Worm (Caenorhabditis elegans) whole organism, L1 larva: ENCODE measurements around the gene cni-1.
A peak's percentile ranks its signal among the peaks of the same experiment; 100 is the strongest.

Experiments
- C04F5.9 ChIP-seq: sonication (generic microtip); optimal IDR thresholded peaks from 2 replicates; lab custom pipeline; 2016; ENCODE audit warnings: missing genetic modification characterization, missing compliant biosample characterization
- Y116A8C.19 ChIP-seq: sonication (generic microtip); optimal IDR thresholded peaks from 2 replicates; lab custom pipeline; 2016; ENCODE audit warnings: missing compliant biosample characterization, missing genetic modification characterization, borderline replicate concordance
- alr-1 ChIP-seq: fragments of 200-800 bp; sonication (Bioruptor generic); optimal IDR thresholded peaks from 2 replicates; lab custom pipeline; 2018; ENCODE audit warnings: borderline replicate concordance, mild to moderate bottlenecking, missing genetic modification characterization, missing compliant biosample characterization
- aly-2 ChIP-seq: fragments of 150-350 bp; optimal IDR thresholded peaks from 2 replicates; lab custom pipeline; 2014; ENCODE audit warnings: missing biosample characterization, missing genetic modification characterization
- ama-1 ChIP-seq: fragments of 150-350 bp; optimal IDR thresholded peaks from 2 replicates; lab custom pipeline; 2014
- ceh-63 ChIP-seq: fragments of 200-800 bp; sonication (Bioruptor generic); optimal IDR thresholded peaks from 2 replicates; lab custom pipeline; 2018; ENCODE audit warnings: mild to moderate bottlenecking, missing genetic modification characterization, missing compliant biosample characterization
- ceh-8 ChIP-seq: fragments of 200-800 bp; sonication (Bioruptor generic); optimal IDR thresholded peaks from 2 replicates; lab custom pipeline; 2018; ENCODE audit warnings: mild to moderate bottlenecking, missing genetic modification characterization, moderate library complexity, missing compliant biosample characterization
- ceh-88 ChIP-seq: fragments of 200-800 bp; sonication (Bioruptor generic); IDR thresholded peaks from 2 replicates; pipeline ENCODE4 v1.3.6; 2022; ENCODE audit warnings: missing genetic modification characterization, missing compliant biosample characterization
- ceh-90 ChIP-seq: sonication (generic microtip); optimal IDR thresholded peaks from 2 replicates; lab custom pipeline; 2016; ENCODE audit warnings: missing genetic modification characterization, missing compliant biosample characterization
- dpl-1 ChIP-seq, 3 experiments: fragments of 150-350 bp in 2 of 3; sonication (generic microtip) in 1 of 3; optimal IDR thresholded peaks; 2 replicates each; lab custom pipeline; 2014 to 2017; ENCODE audit warnings: missing biosample characterization in 3 of 3, missing genetic modification characterization in 3 of 3, missing genetic modification reagents in 3 of 3
- dsc-1 ChIP-seq: sonication (generic microtip); optimal IDR thresholded peaks from 2 replicates; lab custom pipeline; 2016; ENCODE audit warnings: mild to moderate bottlenecking, missing genetic modification characterization, missing compliant biosample characterization
- efl-1 ChIP-seq, 4 experiments: fragments of 150-350 bp; optimal IDR thresholded peaks in 3 of 4; peaks in 1 of 4; 1 replicate in 1 of 4; 2 replicates in 3 of 4; lab custom pipeline; 2014; ENCODE audit warnings: missing biosample characterization in 2 of 4, missing genetic modification characterization in 2 of 4, missing genetic modification reagents in 2 of 4
- elt-2 ChIP-seq: sonication (generic microtip); optimal IDR thresholded peaks from 2 replicates; lab custom pipeline; 2016; ENCODE audit warnings: missing genetic modification characterization, mild to moderate bottlenecking, inconsistent platforms, missing compliant biosample characterization, missing genetic modification reagents
- elt-3 ChIP-seq, 6 experiments: fragments of 150-350 bp in 1 of 6; sonication (generic microtip); optimal IDR thresholded peaks; 2 replicates each; lab custom pipeline; 2017 to 2018; ENCODE audit warnings: missing biosample characterization in 6 of 6, missing genetic modification characterization in 6 of 6, inconsistent platforms in 1 of 6
- fkh-4 ChIP-seq: sonication (generic microtip); optimal IDR thresholded peaks from 2 replicates; lab custom pipeline; 2016; ENCODE audit warnings: missing compliant biosample characterization, missing genetic modification characterization, borderline replicate concordance
- fkh-8 ChIP-seq: sonication (generic microtip); optimal IDR thresholded peaks from 2 replicates; lab custom pipeline; 2016; ENCODE audit warnings: mild to moderate bottlenecking, missing genetic modification characterization, missing compliant biosample characterization
- fos-1 ChIP-seq: fragments of 150-350 bp; optimal IDR thresholded peaks from 2 replicates; lab custom pipeline; 2014; ENCODE audit warnings: missing biosample characterization, missing genetic modification characterization
- grh-1 ChIP-seq: fragments of 200-800 bp; sonication (Bioruptor generic); IDR thresholded peaks from 2 replicates; pipeline ENCODE4 v1.3.6; 2022; ENCODE audit warnings: missing genetic modification reagents, missing genetic modification characterization, missing compliant biosample characterization
- hpl-2 ChIP-seq: fragments of 150-350 bp; optimal IDR thresholded peaks from 2 replicates; lab custom pipeline; 2014; ENCODE audit warnings: missing biosample characterization, missing genetic modification reagents, missing genetic modification characterization
- jun-1 ChIP-seq: fragments of 150-350 bp; optimal IDR thresholded peaks from 2 replicates; lab custom pipeline; 2014; ENCODE audit warnings: missing biosample characterization, missing genetic modification reagents, missing genetic modification characterization
- lin-13 ChIP-seq: fragments of 150-350 bp; optimal IDR thresholded peaks from 2 replicates; lab custom pipeline; 2014; ENCODE audit warnings: missing biosample characterization, missing genetic modification reagents, missing genetic modification characterization
- lin-14 ChIP-seq: fragments of 200-800 bp; sonication (Bioruptor generic); optimal IDR thresholded peaks from 2 replicates; lab custom pipeline; 2018; ENCODE audit warnings: mild to moderate bottlenecking, missing genetic modification characterization, moderate library complexity, missing compliant biosample characterization
- lin-39 ChIP-seq: fragments of 150-350 bp; optimal IDR thresholded peaks from 2 replicates; lab custom pipeline; 2014; ENCODE audit warnings: missing biosample characterization, missing genetic modification reagents, missing genetic modification characterization
- lsy-2 ChIP-seq, 2 experiments: fragments of 150-350 bp; optimal IDR thresholded peaks; 2 replicates each; lab custom pipeline; 2014; ENCODE audit warnings: missing biosample characterization in 2 of 2, missing genetic modification characterization in 2 of 2
- mdl-1 ChIP-seq, 2 experiments: fragments of 150-350 bp; optimal IDR thresholded peaks; 2 replicates each; lab custom pipeline; 2014 to 2017; ENCODE audit warnings: missing biosample characterization in 2 of 2, missing genetic modification characterization in 2 of 2, inconsistent platforms in 1 of 2
- mef-2 ChIP-seq: fragments of 150-350 bp; optimal IDR thresholded peaks from 2 replicates; lab custom pipeline; 2014; ENCODE audit warnings: missing biosample characterization, missing genetic modification characterization
- mep-1 ChIP-seq: fragments of 150-350 bp; optimal IDR thresholded peaks from 2 replicates; lab custom pipeline; 2014; ENCODE audit warnings: missing biosample characterization, missing genetic modification characterization
- nhr-11 ChIP-seq: fragments of 150-350 bp; optimal IDR thresholded peaks from 2 replicates; lab custom pipeline; 2014; ENCODE audit warnings: missing biosample characterization, missing genetic modification characterization
- nhr-20 ChIP-seq: sonication (generic microtip); optimal IDR thresholded peaks from 2 replicates; lab custom pipeline; 2016; ENCODE audit warnings: mild to moderate bottlenecking, missing genetic modification characterization, missing compliant biosample characterization
- nhr-237 ChIP-seq: fragments of 150-350 bp; optimal IDR thresholded peaks from 2 replicates; lab custom pipeline; 2014; ENCODE audit warnings: missing biosample characterization, missing genetic modification characterization
- nhr-71 ChIP-seq: sonication (generic microtip); optimal IDR thresholded peaks from 2 replicates; lab custom pipeline; 2016; ENCODE audit warnings: mild to moderate bottlenecking, missing genetic modification characterization, moderate library complexity, missing compliant biosample characterization
- nhr-85 ChIP-seq: sonication (generic microtip); peaks from one replicate; lab custom pipeline; 2016; ENCODE audit warnings: missing genetic modification characterization, inconsistent platforms, missing compliant biosample characterization
- pag-3 ChIP-seq: sonication (generic microtip); optimal IDR thresholded peaks from 2 replicates; lab custom pipeline; 2017; ENCODE audit warnings: missing genetic modification characterization, mild to moderate bottlenecking, missing compliant biosample characterization, antibody characterized with exemption, borderline replicate concordance; ENCODE audit not compliant: insufficient read depth
- skn-1 ChIP-seq: fragments of 150-350 bp; optimal IDR thresholded peaks from 2 replicates; lab custom pipeline; 2014; ENCODE audit warnings: missing biosample characterization, missing genetic modification characterization
- snpc-4 ChIP-seq: fragments of 150-350 bp; optimal IDR thresholded peaks from 2 replicates; lab custom pipeline; 2014; ENCODE audit warnings: missing biosample characterization, missing genetic modification characterization
- snu-23 ChIP-seq: sonication (generic microtip); optimal IDR thresholded peaks from 2 replicates; lab custom pipeline; 2016; ENCODE audit warnings: missing genetic modification characterization, missing compliant biosample characterization
- sptf-1 ChIP-seq: fragments of 150-350 bp; optimal IDR thresholded peaks from 2 replicates; lab custom pipeline; 2014; ENCODE audit warnings: missing biosample characterization, missing genetic modification characterization
- sup-37 ChIP-seq: fragments of 200-800 bp; sonication (Bioruptor generic); optimal IDR thresholded peaks from 2 replicates; lab custom pipeline; 2018; ENCODE audit warnings: mild to moderate bottlenecking, missing genetic modification characterization, missing compliant biosample characterization
- swsn-7 ChIP-seq: sonication (generic microtip); optimal IDR thresholded peaks from 2 replicates; lab custom pipeline; 2016; ENCODE audit warnings: missing genetic modification characterization, missing compliant biosample characterization
- tbx-2 ChIP-seq: sonication (generic microtip); optimal IDR thresholded peaks from 2 replicates; lab custom pipeline; 2016; ENCODE audit warnings: missing genetic modification characterization, missing compliant biosample characterization
- unc-130 ChIP-seq: fragments of 150-350 bp; optimal IDR thresholded peaks from 2 replicates; lab custom pipeline; 2017; ENCODE audit warnings: missing biosample characterization, missing genetic modification characterization, inconsistent platforms
- unc-98 ChIP-seq: fragments of 200-800 bp; sonication (Bioruptor generic); IDR thresholded peaks from 2 replicates; pipeline ENCODE4 v1.3.6; 2022; ENCODE audit warnings: missing genetic modification characterization, missing compliant biosample characterization
- vab-15 ChIP-seq: sonication (generic microtip); optimal IDR thresholded peaks from 2 replicates; lab custom pipeline; 2017; ENCODE audit warnings: missing genotype, mild to moderate bottlenecking, missing genetic modification characterization, missing compliant biosample characterization
- xbp-1 ChIP-seq: sonication (generic microtip); optimal IDR thresholded peaks from 2 replicates; lab custom pipeline; 2016; ENCODE audit warnings: missing genetic modification characterization, missing compliant biosample characterization
- zag-1 ChIP-seq: fragments of 150-350 bp; optimal IDR thresholded peaks from 2 replicates; lab custom pipeline; 2014; ENCODE audit warnings: missing biosample characterization, missing genetic modification characterization
- zip-4 ChIP-seq: fragments of 200-800 bp; sonication (Bioruptor generic); optimal IDR thresholded peaks from 2 replicates; lab custom pipeline; 2018; ENCODE audit warnings: mild to moderate bottlenecking, missing genetic modification characterization, moderate library complexity, missing compliant biosample characterization
- ztf-11 ChIP-seq, 2 experiments: sonication (generic microtip); optimal IDR thresholded peaks; 2 replicates each; lab custom pipeline; 2016 to 2017; ENCODE audit warnings: missing genetic modification characterization in 2 of 2, missing biosample characterization in 1 of 2, missing compliant biosample characterization in 1 of 2
- ztf-4 ChIP-seq: fragments of 150-350 bp; optimal IDR thresholded peaks from 2 replicates; lab custom pipeline; 2014; ENCODE audit warnings: missing biosample characterization, missing genetic modification characterization

The cni-1 gene

DNA sequence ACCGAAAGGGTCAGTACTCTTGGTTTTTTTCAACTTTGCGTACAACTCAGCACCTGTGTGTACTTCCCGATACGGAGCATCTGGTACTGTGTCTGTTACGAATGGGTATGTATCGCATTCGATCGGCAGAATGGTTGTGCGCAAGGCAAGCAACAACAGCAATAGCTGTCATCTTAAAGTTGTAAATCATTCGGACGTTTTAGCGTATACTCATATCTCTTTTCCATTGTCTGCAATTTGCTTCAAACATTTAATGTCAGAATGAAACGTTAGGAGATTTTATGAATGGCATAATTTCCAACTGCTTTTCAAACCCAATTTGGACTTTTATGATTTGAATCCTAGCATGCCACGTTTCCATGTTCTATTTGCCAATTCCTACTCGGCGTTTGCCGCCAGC lies 23.1 kb upstream of the cni-1 start:
- TF ChIP-seq elt-2 (tag; lab: Kevin White, UChicago) (no peak), pag-3 (no peak), efl-1 (optimal IDR thresholded peaks at IDR 0.05; lab: Kevin White, UChicago) (no peak), efl-1 (GFP tag; optimal IDR thresholded peaks at IDR 0.05 in 1 of 2; lab: Kevin White, UChicago) (peak in 1 of 2 experiments; percentile 68), sup-37 (no peak)

DNA sequence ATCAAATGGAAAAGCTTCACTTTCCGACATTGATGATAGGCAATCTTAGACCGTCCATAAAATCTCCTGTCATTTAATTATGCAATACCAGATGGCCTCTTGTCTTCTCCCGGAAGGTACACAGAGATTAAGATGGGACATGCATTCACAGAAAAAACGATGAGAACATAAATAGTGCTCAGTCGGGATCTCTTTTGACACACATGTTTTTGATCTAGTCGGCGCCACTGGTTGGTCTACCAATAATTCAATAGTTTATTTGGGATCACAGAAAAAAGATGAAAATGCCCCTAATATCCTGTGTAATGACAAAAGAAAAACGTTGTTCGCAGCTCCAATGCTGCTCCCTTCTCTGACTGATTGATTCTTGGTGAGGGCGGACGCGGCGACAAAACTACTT lies 19.1 kb upstream of the cni-1 start:
- TF ChIP-seq lin-14 (peak; percentile 38), ceh-63 (GFP tag; lab: Kevin White, UChicago) (no peak), fkh-4 (peak; percentile 56), dsc-1 (tag; lab: Kevin White, UChicago) (peak; percentile 89)
- TF ChIP-seq, all 84 proteins: peak for 3

DNA sequence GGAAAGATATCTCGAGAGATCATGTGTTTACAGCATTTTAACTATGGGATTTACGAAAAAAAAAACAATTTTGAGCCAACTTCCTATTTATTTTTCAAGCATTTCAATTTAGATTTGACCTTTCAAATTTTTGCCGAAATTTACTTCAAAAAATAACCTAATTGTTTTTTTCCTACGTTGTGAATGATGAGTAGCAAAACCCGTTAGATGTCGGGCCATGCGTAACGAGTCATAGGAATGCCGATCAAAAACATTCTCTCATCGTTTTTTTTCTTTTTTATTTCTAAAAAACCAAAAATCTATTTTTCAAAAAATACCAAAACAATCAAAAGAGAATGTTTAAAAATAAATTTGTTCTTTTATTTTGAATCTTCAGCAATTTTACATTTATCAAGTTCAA lies 17.2 kb upstream of the cni-1 start:
- TF ChIP-seq lsy-2 (tag; optimal IDR thresholded peaks at IDR 0.05; lab: Kevin White, UChicago) (no peak), lin-13 (GFP tag; lab: Kevin White, UChicago) (no peak), nhr-71 (tag; lab: Kevin White, UChicago) (no peak), ceh-90 (tag; lab: Kevin White, UChicago) (no peak), sptf-1 (tag; lab: Kevin White, UChicago) (no peak), hpl-2 (GFP tag; lab: Kevin White, UChicago) (no peak), vab-15 (tag; lab: Kevin White, UChicago) (no peak), ceh-63 (GFP tag; lab: Kevin White, UChicago) (no peak), unc-130 (tag; lab: Kevin White, UChicago) (no peak), zip-4 (GFP tag; lab: Kevin White, UChicago) (no peak), dsc-1 (tag; lab: Kevin White, UChicago) (no peak), ceh-8 (no peak), ceh-88 (GFP tag; lab: Robert Waterston, UW) (no peak), alr-1 (tag; lab: Kevin White, UChicago) (no peak), swsn-7 (tag; lab: Kevin White, UChicago) (no peak), ama-1 (lab: Kevin White, UChicago) (no peak), nhr-11 (tag; lab: Kevin White, UChicago) (no peak), ztf-11 (tag; optimal IDR thresholded peaks at IDR 0.05; lab: Kevin White, UChicago) (no peak), fkh-8 (tag; lab: Kevin White, UChicago) (no peak), aly-2 (tag; lab: Kevin White, UChicago) (no peak), fos-1 (tag; lab: Kevin White, UChicago) (no peak), ztf-4 (tag; lab: Kevin White, UChicago) (no peak), nhr-85 (peak; percentile 73), nhr-20 (tag; lab: Kevin White, UChicago) (no peak), skn-1 (tag; lab: Kevin White, UChicago) (no peak), zag-1 (no peak), mef-2 (no peak), lin-39 (tag; lab: Kevin White, UChicago) (no peak), tbx-2 (tag; lab: Kevin White, UChicago) (no peak), jun-1 (tag; lab: Kevin White, UChicago) (no peak), xbp-1 (tag; lab: Kevin White, UChicago) (no peak), lin-14 (no peak), dpl-1 (GFP tag; optimal IDR thresholded peaks at IDR 0.05; lab: Kevin White, UChicago) (no peak), nhr-237 (tag; lab: Kevin White, UChicago) (no peak), fkh-4 (no peak), Y116A8C.19 (tag; lab: Kevin White, UChicago) (no peak), C04F5.9 (tag; lab: Kevin White, UChicago) (no peak), snpc-4 (tag; lab: Kevin White, UChicago) (peak; percentile 96), grh-1 (GFP tag; lab: Robert Waterston, UW) (no peak), elt-2 (tag; lab: Kevin White, UChicago) (peak; percentile 14), elt-3 (tag; optimal IDR thresholded peaks at IDR 0.05; lab: Kevin White, UChicago) (no peak), snu-23 (peak; percentile 25), efl-1 (optimal IDR thresholded peaks at IDR 0.05; lab: Kevin White, UChicago) (peak in 1 of 2 experiments; percentile 2), efl-1 (GFP tag; optimal IDR thresholded peaks at IDR 0.05 in 1 of 2; lab: Kevin White, UChicago) (no peak), mep-1 (tag; lab: Kevin White, UChicago) (no peak), unc-98 (no peak), mdl-1 (tag; optimal IDR thresholded peaks at IDR 0.05; lab: Kevin White, UChicago) (no peak)
